Fruit fly (Drosophila melanogaster) whole organism, embryonic: Measurements from ENCODE around the gene CG31800.

Source experiments
- Atf6 ChIP-seq: fragments of 200-800 bp; sonication (Bioruptor generic); IDR thresholded peaks from 2 replicates; pipeline ENCODE4 v1.3.6; 2022; ENCODE audit warnings: missing biosample characterization, missing genetic modification characterization
- Awh ChIP-seq: fragments of 200-800 bp; sonication (Bioruptor generic); IDR thresholded peaks from 2 replicates; pipeline ENCODE4, ENCODE4 v1.3.6; 2022; ENCODE audit warnings: missing biosample characterization, missing genetic modification characterization
- Bgb ChIP-seq: fragments of 200-800 bp; sonication (Bioruptor generic); IDR thresholded peaks from 2 replicates; pipeline ENCODE4 v1.3.6; 2022; ENCODE audit warnings: missing biosample characterization, missing genetic modification characterization; ENCODE audit not compliant: partially characterized antibody
- C15 ChIP-seq: fragments of 200-800 bp; sonication (Bioruptor generic); IDR thresholded peaks from 3 replicates; pipeline ENCODE4 v1.3.6; 2022; ENCODE audit warnings: missing biosample characterization, missing genetic modification characterization
- CG10321 ChIP-seq: fragments of 200-800 bp; sonication (Bioruptor generic); IDR thresholded peaks from 2 replicates; pipeline ENCODE4 v1.3.6; 2022; ENCODE audit warnings: missing biosample characterization, missing genetic modification characterization
- CG12071 ChIP-seq: fragments of 200-800 bp; sonication (Bioruptor generic); optimal IDR thresholded peaks from 3 replicates; lab custom pipeline; 2018; ENCODE audit warnings: missing biosample characterization, mild to moderate bottlenecking, missing genetic modification characterization
- CG12219 ChIP-seq: fragments of 200-800 bp; sonication (Bioruptor generic); optimal IDR thresholded peaks from 3 replicates; lab custom pipeline; 2018; ENCODE audit warnings: missing biosample characterization, mild to moderate bottlenecking, missing genetic modification characterization
- CG1233 ChIP-seq: fragments of 200-800 bp; sonication (Bioruptor generic); optimal IDR thresholded peaks from 4 replicates; lab custom pipeline; 2018; ENCODE audit warnings: missing biosample characterization, mild to moderate bottlenecking, missing genetic modification characterization
- CG13287 ChIP-seq: fragments of 200-800 bp; sonication (Bioruptor generic); IDR thresholded peaks from 2 replicates; pipeline ENCODE4 v1.3.6; 2022; ENCODE audit warnings: missing biosample characterization, missing genetic modification characterization; ENCODE audit not compliant: partially characterized antibody
- CG15514 ChIP-seq: fragments of 200-800 bp; sonication (Bioruptor generic); optimal IDR thresholded peaks from 3 replicates; lab custom pipeline; 2017; ENCODE audit warnings: missing biosample characterization, missing genetic modification characterization, mild to moderate bottlenecking, moderate library complexity, missing genetic modification reagents
- CG16813 ChIP-seq: fragments of 200-800 bp; sonication (Bioruptor generic); IDR thresholded peaks from 3 replicates; pipeline ENCODE4 v1.3.6; 2022; ENCODE audit warnings: missing biosample characterization, missing genetic modification characterization; ENCODE audit not compliant: partially characterized antibody
- CG2120 ChIP-seq: fragments of 200-800 bp; sonication (Bioruptor generic); optimal IDR thresholded peaks from 3 replicates; lab custom pipeline; 2016; ENCODE audit warnings: missing biosample characterization, missing genetic modification characterization
- CG2678 ChIP-seq: fragments of 200-800 bp; sonication (Bioruptor generic); optimal IDR thresholded peaks from 3 replicates; lab custom pipeline; 2019; ENCODE audit warnings: missing biosample characterization, mild to moderate bottlenecking, missing genetic modification characterization, moderate library complexity
- CG31365 ChIP-seq: fragments of 200-800 bp; sonication (Bioruptor generic); optimal IDR thresholded peaks from 2 replicates; lab custom pipeline; 2018; ENCODE audit warnings: missing biosample characterization, mild to moderate bottlenecking, missing genetic modification characterization
- CG3281 ChIP-seq: fragments of 200-800 bp; sonication (Bioruptor generic); optimal IDR thresholded peaks from 3 replicates; lab custom pipeline; 2017; ENCODE audit warnings: missing biosample characterization, mild to moderate bottlenecking, missing genetic modification characterization
- CG34422 ChIP-seq: fragments of 200-800 bp; sonication (Bioruptor generic); IDR thresholded peaks from 3 replicates; pipeline ENCODE4 v1.3.6; 2022; ENCODE audit warnings: missing biosample characterization, missing genetic modification characterization
- CG6813 ChIP-seq: fragments of 200-800 bp; sonication (Bioruptor generic); optimal IDR thresholded peaks from 2 replicates; lab custom pipeline; 2017; ENCODE audit warnings: missing biosample characterization, missing genetic modification characterization, mild to moderate bottlenecking, moderate library complexity, missing genetic modification reagents
- CG8290 ChIP-seq, 3 experiments: fragments of 200-800 bp; sonication (Bioruptor generic); optimal IDR thresholded peaks; 2 replicates each; lab custom pipeline; 2016 to 2019; ENCODE audit warnings: missing biosample characterization in 3 of 3, missing genetic modification characterization in 3 of 3, mild to moderate bottlenecking in 2 of 3, moderate library complexity in 1 of 3
- CG9817 ChIP-seq: fragments of 200-800 bp; sonication (Bioruptor generic); optimal IDR thresholded peaks from 2 replicates; lab custom pipeline; 2018; ENCODE audit warnings: missing biosample characterization, mild to moderate bottlenecking, missing genetic modification characterization, moderate library complexity
- CoRest ChIP-seq: fragments of 200-800 bp; sonication (Bioruptor generic); optimal IDR thresholded peaks from 3 replicates; lab custom pipeline; 2018; ENCODE audit warnings: missing biosample characterization, mild to moderate bottlenecking, missing genetic modification characterization, moderate library complexity
- Dfd ChIP-seq, 2 experiments: fragments of >200 bp; optimal IDR thresholded peaks; 2 replicates each; lab custom pipeline; 2017; ENCODE audit warnings: missing biosample characterization in 2 of 2, missing genetic modification characterization in 2 of 2
- Fer1 ChIP-seq: fragments of 200-800 bp; sonication (Bioruptor generic); optimal IDR thresholded peaks from 2 replicates; lab custom pipeline; 2017; ENCODE audit warnings: missing biosample characterization, mild to moderate bottlenecking, missing genetic modification characterization
- HmgZ ChIP-seq: fragments of 200-800 bp; sonication (Bioruptor generic); optimal IDR thresholded peaks from 2 replicates; lab custom pipeline; 2018; ENCODE audit warnings: missing biosample characterization, mild to moderate bottlenecking, missing genetic modification characterization
- MESR4 ChIP-seq: fragments of 200-800 bp; sonication (Bioruptor generic); optimal IDR thresholded peaks from 2 replicates; lab custom pipeline; 2018; ENCODE audit warnings: missing biosample characterization, mild to moderate bottlenecking, missing genetic modification characterization, moderate library complexity
- Myb ChIP-seq: fragments of 200-800 bp; sonication (Bioruptor generic); optimal IDR thresholded peaks from 2 replicates; lab custom pipeline; 2016; ENCODE audit warnings: missing biosample characterization, missing genetic modification characterization
- NfI ChIP-seq: fragments of 200-800 bp; sonication (Bioruptor generic); optimal IDR thresholded peaks from 3 replicates; lab custom pipeline; 2018; ENCODE audit warnings: missing biosample characterization, mild to moderate bottlenecking, missing genetic modification characterization, moderate library complexity
- Opbp ChIP-seq: fragments of 200-800 bp; sonication (Bioruptor generic); IDR thresholded peaks from 3 replicates; pipeline ENCODE4 v1.3.6; 2022; ENCODE audit warnings: missing biosample characterization, missing genetic modification characterization; ENCODE audit not compliant: partially characterized antibody
- Scr ChIP-seq: fragments of 200-800 bp; sonication (Bioruptor generic); IDR thresholded peaks from 2 replicates; pipeline ENCODE4 v1.3.6; 2022; ENCODE audit warnings: missing biosample characterization, missing genetic modification characterization; ENCODE audit not compliant: partially characterized antibody
- Sry-δ ChIP-seq: fragments of 200-800 bp; sonication (Bioruptor generic); optimal IDR thresholded peaks from 2 replicates; lab custom pipeline; 2016; ENCODE audit warnings: missing biosample characterization, missing genetic modification characterization
- ara ChIP-seq: fragments of 200-800 bp; sonication (Bioruptor generic); IDR thresholded peaks from 2 replicates; pipeline ENCODE4 v1.3.6; 2022; ENCODE audit warnings: missing biosample characterization, missing genetic modification characterization
- bigmax ChIP-seq: fragments of 200-800 bp; sonication (Bioruptor generic); optimal IDR thresholded peaks from 2 replicates; lab custom pipeline; 2018; ENCODE audit warnings: missing biosample characterization, mild to moderate bottlenecking, missing genetic modification characterization
- cwo ChIP-seq: fragments of 200-800 bp; sonication (Bioruptor generic); optimal IDR thresholded peaks from 3 replicates; lab custom pipeline; 2017; ENCODE audit warnings: missing biosample characterization, missing genetic modification characterization, mild to moderate bottlenecking, moderate library complexity, missing genetic modification reagents
- en ChIP-seq: fragments of 200-800 bp; sonication (Bioruptor generic); optimal IDR thresholded peaks from 2 replicates; lab custom pipeline; 2016; ENCODE audit warnings: missing biosample characterization, missing genetic modification characterization
- ftz-f1 ChIP-seq: fragments of 200-800 bp; sonication (Bioruptor generic); optimal IDR thresholded peaks from 2 replicates; lab custom pipeline; 2016; ENCODE audit warnings: missing biosample characterization, missing genetic modification characterization
- grn ChIP-seq: fragments of 200-800 bp; sonication (Bioruptor generic); optimal IDR thresholded peaks from 3 replicates; lab custom pipeline; 2017; ENCODE audit warnings: missing biosample characterization, missing genetic modification characterization
- hb ChIP-seq: fragments of 200-800 bp; sonication (Bioruptor generic); IDR thresholded peaks from 3 replicates; pipeline ENCODE4 v1.3.6; 2022; ENCODE audit warnings: missing biosample characterization, missing genetic modification characterization; ENCODE audit not compliant: partially characterized antibody
- hbn ChIP-seq: fragments of 200-800 bp; sonication (Bioruptor generic); IDR thresholded peaks from 2 replicates; pipeline ENCODE4 v1.3.6; 2022; ENCODE audit warnings: missing biosample characterization, missing genetic modification characterization; ENCODE audit not compliant: partially characterized antibody
- inv ChIP-seq: fragments of 200-800 bp; sonication (Bioruptor generic); IDR thresholded peaks from 2 replicates; pipeline ENCODE4 v1.3.6; 2022; ENCODE audit warnings: missing biosample characterization, missing genetic modification characterization; ENCODE audit not compliant: partially characterized antibody
- lmd ChIP-seq: fragments of 200-800 bp; sonication (Bioruptor generic); IDR thresholded peaks from 2 replicates; pipeline ENCODE4 v1.3.6; 2022; ENCODE audit warnings: missing biosample characterization, missing genetic modification characterization
- luna ChIP-seq: fragments of 200-800 bp; sonication (Bioruptor generic); optimal IDR thresholded peaks from 2 replicates; lab custom pipeline; 2016; ENCODE audit warnings: missing biosample characterization, missing genetic modification characterization
- mld ChIP-seq: fragments of 200-800 bp; sonication (Bioruptor generic); IDR thresholded peaks from 3 replicates; pipeline ENCODE4 v1.3.6; 2022; ENCODE audit warnings: missing biosample characterization, missing genetic modification characterization; ENCODE audit not compliant: partially characterized antibody
- p53 ChIP-seq: fragments of 200-800 bp; sonication (Bioruptor generic); optimal IDR thresholded peaks from 2 replicates; lab custom pipeline; 2016; ENCODE audit warnings: missing biosample characterization, missing genetic modification characterization
- run ChIP-seq: fragments of 200-800 bp; sonication (Bioruptor generic); optimal IDR thresholded peaks from 3 replicates; lab custom pipeline; 2018; ENCODE audit warnings: missing biosample characterization, mild to moderate bottlenecking, missing genetic modification characterization
- sc ChIP-seq, 3 experiments: fragments of >200 bp in 2 of 3; fragments of 200-800 bp in 1 of 3; sonication (Bioruptor generic) in 1 of 3; optimal IDR thresholded peaks; 2 replicates in 2 of 3; 3 replicates in 1 of 3; lab custom pipeline; 2017; ENCODE audit warnings: mild to moderate bottlenecking in 1 of 3, missing biosample characterization in 1 of 3, missing genetic modification characterization in 1 of 3, missing genetic modification reagents in 1 of 3
- sens ChIP-seq: fragments of 200-800 bp; sonication (Bioruptor generic); peaks from one replicate; lab custom pipeline; 2016; ENCODE audit warnings: missing biosample characterization, missing genetic modification characterization
- tll ChIP-seq, 2 experiments: fragments of 200-800 bp in 1 of 2; fragments of >200 bp in 1 of 2; sonication (Bioruptor generic) in 1 of 2; optimal IDR thresholded peaks; 2 replicates each; lab custom pipeline; 2017 to 2019; ENCODE audit warnings: missing biosample characterization in 2 of 2, missing genetic modification characterization in 2 of 2, mild to moderate bottlenecking in 1 of 2, moderate library complexity in 1 of 2
- vnd ChIP-seq: fragments of 200-800 bp; sonication (Bioruptor generic); IDR thresholded peaks from 3 replicates; pipeline ENCODE4 v1.3.6; 2022; ENCODE audit warnings: missing biosample characterization, missing genetic modification characterization; ENCODE audit not compliant: partially characterized antibody
- zfh1 ChIP-seq: fragments of 200-800 bp; sonication (Bioruptor generic); IDR thresholded peaks from 3 replicates; pipeline ENCODE4 v1.3.6; 2022; ENCODE audit warnings: missing biosample characterization, missing genetic modification characterization

Gene CG31800

DNA sequence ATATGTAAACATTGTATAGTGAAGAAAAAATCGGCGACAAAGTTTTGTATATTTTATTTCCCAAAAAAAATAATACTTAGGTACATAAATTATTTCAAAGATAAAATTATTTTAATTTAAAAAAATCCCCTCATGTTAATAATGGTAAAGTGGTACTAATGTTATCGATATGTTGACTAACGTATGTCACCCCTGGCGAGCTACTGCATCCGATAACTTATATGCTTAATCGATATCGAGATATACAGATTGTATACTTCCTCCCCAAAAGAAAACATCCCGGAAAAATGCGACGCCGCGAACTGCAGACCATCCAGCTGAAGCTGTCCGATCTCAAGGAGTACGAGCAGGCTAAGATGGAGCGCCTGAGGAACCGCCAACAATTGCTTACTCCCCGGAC lies 30.3 kb upstream of the CG31800 start, which contains the start of gene CG17343 (continued):
- no peak for TF ChIP-seq CG6813 (GFP tag; lab: Kevin White, UChicago)
- peak; percentile 87 for TF ChIP-seq CG13287
- TF ChIP-seq CG31365 (tag; lab: Kevin White, UChicago): no peak
- no peak for TF ChIP-seq bigmax
- TF ChIP-seq inv: peak; percentile 81
- peak; percentile 63 for TF ChIP-seq Sry-δ
- TF ChIP-seq grn (GFP tag; lab: Kevin White, UChicago): peak; percentile 54
- no peak for TF ChIP-seq Fer1 (GFP tag; lab: Kevin White, UChicago)
- TF ChIP-seq lmd (GFP tag; lab: Robert Waterston, UW): no peak
- no peak for TF ChIP-seq CG1233 (GFP tag; lab: Kevin White, UChicago)
- no peak for TF ChIP-seq CG8290 (GFP tag; optimal IDR thresholded peaks at IDR 0.05; lab: Kevin White, UChicago)
- no peak for TF ChIP-seq CG8290 (tag; optimal IDR thresholded peaks at IDR 0.05; lab: Kevin White, UChicago)
- TF ChIP-seq CoRest (tag; lab: Kevin White, UChicago): peak; percentile 3
- no peak for TF ChIP-seq CG2678 (tag; lab: Kevin White, UChicago)
- TF ChIP-seq CG15514 (GFP tag; lab: Kevin White, UChicago): peak; percentile 13
- no peak for TF ChIP-seq p53
- no peak for TF ChIP-seq CG34422 (GFP tag; lab: Robert Waterston, UW)
- TF ChIP-seq tll (GFP tag; optimal IDR thresholded peaks at IDR 0.05; lab: Kevin White, UChicago): no peak
- peak; percentile 90 for TF ChIP-seq vnd (GFP tag; lab: Robert Waterston, UW)
- peak; percentile 91 for TF ChIP-seq Bgb (GFP tag; lab: Robert Waterston, UW)
- no peak for TF ChIP-seq cwo (GFP tag; lab: Kevin White, UChicago)
- TF ChIP-seq HmgZ (tag; lab: Kevin White, UChicago): no peak

DNA sequence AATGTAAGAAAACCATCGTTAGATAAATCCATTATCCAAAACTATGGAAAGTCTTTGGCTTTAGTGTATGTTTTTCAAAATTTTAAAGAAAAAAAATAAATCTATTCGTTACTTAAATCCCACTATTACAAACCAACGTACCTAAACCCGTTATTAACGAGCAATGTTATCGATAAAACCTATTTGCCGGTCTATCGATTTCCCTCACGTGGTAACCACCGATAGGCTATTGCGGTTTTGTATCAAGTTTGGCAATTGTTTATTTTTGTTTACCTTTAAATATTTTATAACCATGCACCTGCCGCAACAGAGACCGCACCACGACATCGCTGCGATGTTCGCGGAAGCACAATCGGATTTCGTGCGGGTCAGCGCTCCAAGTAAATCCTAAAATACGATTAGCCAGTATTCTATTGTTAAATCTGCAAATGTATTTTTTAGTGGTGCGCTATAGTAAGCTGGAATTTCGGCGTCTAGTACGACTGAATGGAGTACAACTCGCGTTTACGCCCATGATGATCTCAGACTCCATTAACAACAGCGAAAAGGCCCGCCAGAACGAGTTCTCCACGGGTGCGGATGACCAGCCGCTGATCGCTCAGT lies 28.8 kb upstream of the CG31800 start, which contains the start of gene Dus4:
Gene Dus4, plus strand, starts transcription at position 206 of the 603 bp plus-strand sequence.
- TF ChIP-seq Atf6 (GFP tag; lab: Robert Waterston, UW): no peak
- TF ChIP-seq run: peak; percentile 53
- peak; percentile 76 for TF ChIP-seq hbn (GFP tag; lab: Robert Waterston, UW)
- no peak for TF ChIP-seq C15 (GFP tag; lab: Robert Waterston, UW)
- peak; percentile 93 for TF ChIP-seq hb (GFP tag; lab: Robert Waterston, UW)
- TF ChIP-seq CG3281: no peak
- TF ChIP-seq CG2120 (GFP tag; lab: Kevin White, UChicago): no peak
- TF ChIP-seq Opbp (GFP tag; lab: Robert Waterston, UW): peak; percentile 93; the same call in 2 of the 3 replicates
- peak; percentile 95 for TF ChIP-seq mld
- no peak for TF ChIP-seq ara (GFP tag; lab: Robert Waterston, UW)
- no peak for TF ChIP-seq CG10321 (GFP tag; lab: Robert Waterston, UW)
- TF ChIP-seq MESR4: peak; percentile 21
- no peak for TF ChIP-seq NfI
- TF ChIP-seq sens: no peak
- no peak for TF ChIP-seq CG9817 (tag; lab: Kevin White, UChicago)
- no peak for TF ChIP-seq Awh (GFP tag; lab: Robert Waterston, UW)
- no peak for TF ChIP-seq ftz-f1
- TF ChIP-seq Scr (GFP tag; lab: Robert Waterston, UW): peak; percentile 80
- no peak for TF ChIP-seq sc (optimal IDR thresholded peaks at IDR 0.05; lab: Kevin White, UChicago)
- no peak for TF ChIP-seq sc (GFP tag; optimal IDR thresholded peaks at IDR 0.05; lab: Kevin White, UChicago)
- no peak for TF ChIP-seq luna (GFP tag; lab: Kevin White, UChicago)
- TF ChIP-seq CG12071: no peak
- no peak for TF ChIP-seq en
- TF ChIP-seq Dfd (GFP tag; optimal IDR thresholded peaks at IDR 0.05; lab: Kevin White, UChicago): no peak
- no peak for TF ChIP-seq CG12219 (GFP tag; lab: Kevin White, UChicago)
- TF ChIP-seq Myb (GFP tag; lab: Kevin White, UChicago): peak; percentile 79
- TF ChIP-seq CG16813 (GFP tag; lab: Robert Waterston, UW): peak; percentile 73
- no peak for TF ChIP-seq zfh1
